Fruit fly (Drosophila melanogaster) whole organism, embryonic: Measurements from ENCODE around the gene Rab26.

Experiments
- Antp ChIP-seq: fragments of 200-800 bp; sonication (Bioruptor generic); optimal IDR thresholded peaks from 3 replicates; lab custom pipeline; 2016; ENCODE audit warnings: missing biosample characterization, missing genetic modification characterization
- Asciz ChIP-seq: fragments of 200-800 bp; sonication (Bioruptor generic); optimal IDR thresholded peaks from 2 replicates; lab custom pipeline; 2017; ENCODE audit warnings: missing biosample characterization, mild to moderate bottlenecking, missing genetic modification characterization, missing genetic modification reagents
- CG12071 ChIP-seq: fragments of 200-800 bp; sonication (Bioruptor generic); optimal IDR thresholded peaks from 3 replicates; lab custom pipeline; 2018; ENCODE audit warnings: missing biosample characterization, mild to moderate bottlenecking, missing genetic modification characterization
- CG12942 ChIP-seq: fragments of 200-800 bp; sonication (Bioruptor generic); optimal IDR thresholded peaks from 3 replicates; lab custom pipeline; 2016; ENCODE audit warnings: missing biosample characterization, missing genetic modification characterization
- CG16815 ChIP-seq: fragments of 200-800 bp; sonication (Bioruptor generic); optimal IDR thresholded peaks from 3 replicates; lab custom pipeline; 2017; ENCODE audit warnings: missing biosample characterization, mild to moderate bottlenecking, missing genetic modification characterization
- CG17612 ChIP-seq: fragments of 200-800 bp; sonication (Bioruptor generic); IDR thresholded peaks from 2 replicates; pipeline ENCODE4 v1.3.6; 2022; ENCODE audit warnings: missing biosample characterization, missing genetic modification characterization
- CG2875 ChIP-seq: fragments of 200-800 bp; sonication (Bioruptor generic); optimal IDR thresholded peaks from 2 replicates; lab custom pipeline; 2017; ENCODE audit warnings: missing biosample characterization, mild to moderate bottlenecking, missing genetic modification characterization, missing genetic modification reagents
- CG31388 ChIP-seq: fragments of 200-800 bp; sonication (Bioruptor generic); optimal IDR thresholded peaks from 2 replicates; lab custom pipeline; 2016; ENCODE audit warnings: missing biosample characterization, missing genetic modification characterization
- CG3163 ChIP-seq: fragments of 200-800 bp; sonication (Bioruptor generic); optimal IDR thresholded peaks from 3 replicates; lab custom pipeline; 2016; ENCODE audit warnings: missing biosample characterization, missing genetic modification characterization
- CG4282 ChIP-seq: fragments of 200-800 bp; sonication (Bioruptor generic); optimal IDR thresholded peaks from 2 replicates; lab custom pipeline; 2016; ENCODE audit warnings: missing biosample characterization, missing genetic modification characterization
- CG4424 ChIP-seq: fragments of 200-800 bp; sonication (Bioruptor generic); optimal IDR thresholded peaks from 3 replicates; lab custom pipeline; 2016; ENCODE audit warnings: missing biosample characterization, missing genetic modification characterization
- CG4617 ChIP-seq: fragments of 200-800 bp; sonication (Bioruptor generic); optimal IDR thresholded peaks from 3 replicates; lab custom pipeline; 2016; ENCODE audit warnings: missing biosample characterization, missing genetic modification characterization, borderline replicate concordance
- CG4707 ChIP-seq: fragments of 200-800 bp; sonication (Bioruptor generic); optimal IDR thresholded peaks from 2 replicates; lab custom pipeline; 2018; ENCODE audit warnings: missing biosample characterization, mild to moderate bottlenecking, missing genetic modification characterization, moderate library complexity
- CG7556 ChIP-seq: fragments of 200-800 bp; sonication (Bioruptor generic); optimal IDR thresholded peaks from 2 replicates; lab custom pipeline; 2017; ENCODE audit warnings: missing biosample characterization, mild to moderate bottlenecking, missing genetic modification characterization
- CG9727 ChIP-seq: fragments of 200-800 bp; sonication (Bioruptor generic); optimal IDR thresholded peaks from 3 replicates; lab custom pipeline; 2017; ENCODE audit warnings: missing biosample characterization, mild to moderate bottlenecking, missing genetic modification characterization
- CG9797 ChIP-seq: fragments of 200-800 bp; sonication (Bioruptor generic); optimal IDR thresholded peaks from 3 replicates; lab custom pipeline; 2018; ENCODE audit warnings: missing biosample characterization, mild to moderate bottlenecking, missing genetic modification characterization
- Camta ChIP-seq: fragments of 200-800 bp; sonication (Bioruptor generic); optimal IDR thresholded peaks from 2 replicates; lab custom pipeline; 2016; ENCODE audit warnings: missing biosample characterization, missing genetic modification characterization
- Fer2 ChIP-seq: fragments of 200-800 bp; sonication (Bioruptor generic); optimal IDR thresholded peaks from 2 replicates; lab custom pipeline; 2018; ENCODE audit warnings: missing biosample characterization, mild to moderate bottlenecking, missing genetic modification characterization, moderate library complexity
- HmgZ ChIP-seq: fragments of 200-800 bp; sonication (Bioruptor generic); optimal IDR thresholded peaks from 2 replicates; lab custom pipeline; 2018; ENCODE audit warnings: missing biosample characterization, mild to moderate bottlenecking, missing genetic modification characterization
- Lhr ChIP-seq: fragments of 200-800 bp; sonication (Bioruptor generic); optimal IDR thresholded peaks from 3 replicates; lab custom pipeline; 2017; ENCODE audit warnings: mild to moderate bottlenecking, missing biosample characterization, missing genetic modification reagents, missing genetic modification characterization
- Mad ChIP-seq: fragments of 200-800 bp; sonication (Bioruptor generic); optimal IDR thresholded peaks from 2 replicates; lab custom pipeline; 2016; ENCODE audit warnings: missing biosample characterization, missing genetic modification characterization
- Meics ChIP-seq: fragments of 200-800 bp; sonication (Bioruptor generic); optimal IDR thresholded peaks from 2 replicates; lab custom pipeline; 2017; ENCODE audit warnings: missing biosample characterization, mild to moderate bottlenecking, missing genetic modification characterization
- NC2α ChIP-seq: fragments of 200-800 bp; sonication (Bioruptor generic); optimal IDR thresholded peaks from 2 replicates; lab custom pipeline; 2016; ENCODE audit warnings: missing biosample characterization, missing genetic modification characterization
- Poxn ChIP-seq: fragments of 200-800 bp; sonication (Bioruptor generic); IDR thresholded peaks from 2 replicates; pipeline ENCODE4 v1.3.6; 2022; ENCODE audit warnings: missing biosample characterization, missing genetic modification characterization
- Xrp1 ChIP-seq: fragments of 200-800 bp; sonication (Bioruptor generic); IDR thresholded peaks from 2 replicates; pipeline ENCODE4 v1.3.6; 2022; ENCODE audit warnings: missing biosample characterization, missing genetic modification characterization
- bab2 ChIP-seq: fragments of 200-800 bp; sonication (Bioruptor generic); optimal IDR thresholded peaks from 2 replicates; lab custom pipeline; 2016; ENCODE audit warnings: missing biosample characterization, missing genetic modification characterization
- caup ChIP-seq: fragments of 200-800 bp; sonication (Bioruptor generic); optimal IDR thresholded peaks from 3 replicates; lab custom pipeline; 2017; ENCODE audit warnings: missing biosample characterization, mild to moderate bottlenecking, missing genetic modification characterization, moderate library complexity; ENCODE audit not compliant: severe bottlenecking
- crol ChIP-seq: fragments of 200-800 bp; sonication (Bioruptor generic); IDR thresholded peaks from 2 replicates; pipeline ENCODE4 v1.3.6; 2022; ENCODE audit warnings: missing biosample characterization, missing genetic modification characterization
- dimm ChIP-seq: fragments of 200-800 bp; sonication (Bioruptor generic); IDR thresholded peaks from 2 replicates; pipeline ENCODE4 v1.3.6; 2022; ENCODE audit warnings: missing biosample characterization, missing genetic modification characterization
- fd96Cb ChIP-seq: fragments of 200-800 bp; sonication (Bioruptor generic); optimal IDR thresholded peaks from 2 replicates; lab custom pipeline; 2018; ENCODE audit warnings: missing biosample characterization, mild to moderate bottlenecking, missing genetic modification characterization, moderate library complexity
- ftz-f1 ChIP-seq: fragments of 200-800 bp; sonication (Bioruptor generic); optimal IDR thresholded peaks from 2 replicates; lab custom pipeline; 2016; ENCODE audit warnings: missing biosample characterization, missing genetic modification characterization
- gcm ChIP-seq: fragments of 200-800 bp; sonication (Bioruptor generic); optimal IDR thresholded peaks from 2 replicates; lab custom pipeline; 2019; ENCODE audit warnings: missing biosample characterization, mild to moderate bottlenecking, missing genetic modification characterization, moderate library complexity
- gt ChIP-seq: fragments of 200-800 bp; sonication (Bioruptor generic); IDR thresholded peaks from 2 replicates; pipeline ENCODE4 v1.3.6; 2022; ENCODE audit warnings: missing biosample characterization, missing genetic modification characterization
- mld ChIP-seq: fragments of 200-800 bp; sonication (Bioruptor generic); IDR thresholded peaks from 3 replicates; pipeline ENCODE4 v1.3.6; 2022; ENCODE audit warnings: missing biosample characterization, missing genetic modification characterization; ENCODE audit not compliant: partially characterized antibody
- org-1 ChIP-seq: fragments of 200-800 bp; sonication (Bioruptor generic); optimal IDR thresholded peaks from 2 replicates; lab custom pipeline; 2017; ENCODE audit warnings: missing biosample characterization, missing genetic modification characterization
- pita ChIP-seq: fragments of 200-800 bp; sonication (Bioruptor generic); optimal IDR thresholded peaks from 2 replicates; lab custom pipeline; 2017; ENCODE audit warnings: missing biosample characterization, mild to moderate bottlenecking, missing genetic modification characterization
- sisA ChIP-seq: fragments of 200-800 bp; sonication (Bioruptor generic); IDR thresholded peaks from 2 replicates; pipeline ENCODE4 v1.3.6; 2022; ENCODE audit warnings: missing biosample characterization, missing genetic modification characterization
- slou ChIP-seq: fragments of 200-800 bp; sonication (Bioruptor generic); optimal IDR thresholded peaks from 3 replicates; lab custom pipeline; 2016; ENCODE audit warnings: missing biosample characterization, missing genetic modification characterization
- tin ChIP-seq: fragments of 200-800 bp; sonication (Bioruptor generic); optimal IDR thresholded peaks from 3 replicates; lab custom pipeline; 2016; ENCODE audit warnings: missing biosample characterization, missing genetic modification characterization
- tio ChIP-seq: fragments of 200-800 bp; sonication (Bioruptor generic); optimal IDR thresholded peaks from 2 replicates; lab custom pipeline; 2017; ENCODE audit warnings: missing biosample characterization, missing genetic modification characterization, inconsistent platforms
- tll ChIP-seq, 2 experiments: fragments of 200-800 bp in 1 of 2; fragments of >200 bp in 1 of 2; sonication (Bioruptor generic) in 1 of 2; optimal IDR thresholded peaks; 2 replicates each; lab custom pipeline; 2017 to 2019; ENCODE audit warnings: missing biosample characterization in 2 of 2, missing genetic modification characterization in 2 of 2, mild to moderate bottlenecking in 1 of 2, moderate library complexity in 1 of 2
- trem ChIP-seq: fragments of 200-800 bp; optimal IDR thresholded peaks from 3 replicates; lab custom pipeline; 2019; ENCODE audit warnings: missing biosample characterization, mild to moderate bottlenecking, missing genetic modification characterization, moderate library complexity
- twi ChIP-seq: fragments of 200-800 bp; optimal IDR thresholded peaks from 2 replicates; lab custom pipeline; 2019; ENCODE audit warnings: missing biosample characterization, mild to moderate bottlenecking, missing genetic modification characterization, moderate library complexity
- unc-4 ChIP-seq: fragments of 200-800 bp; sonication (Bioruptor generic); IDR thresholded peaks from 2 replicates; pipeline ENCODE4 v1.3.6; 2022; ENCODE audit warnings: missing biosample characterization, missing genetic modification characterization; ENCODE audit not compliant: partially characterized antibody
- zf30C ChIP-seq: fragments of 200-800 bp; sonication (Bioruptor generic); optimal IDR thresholded peaks from 3 replicates; lab custom pipeline; 2018; ENCODE audit warnings: missing biosample characterization, mild to moderate bottlenecking, missing genetic modification characterization

Rab26 gene

DNA sequence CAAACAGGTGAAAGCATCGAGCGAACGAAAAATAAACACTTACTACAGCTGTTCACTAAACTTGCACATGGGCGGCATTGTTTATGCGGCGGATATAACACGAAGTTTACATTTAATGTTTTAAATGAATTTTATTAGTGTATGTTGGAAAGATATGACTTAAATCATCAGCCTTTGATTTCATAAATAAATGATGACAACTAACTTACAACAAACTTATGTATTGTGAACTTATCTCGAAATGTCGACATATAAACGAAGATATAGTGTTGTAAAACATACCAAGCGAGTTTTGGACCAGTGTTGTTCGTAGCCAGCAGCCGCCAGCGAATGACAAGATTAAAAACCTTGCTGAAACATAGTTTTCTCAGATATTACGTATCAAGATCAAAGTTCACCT, 14.2 kb upstream of the Rab26 start, which contains the start of the genes CG11309 and CG7632 (continued):
- TF ChIP-seq gcm (GFP tag; lab: Kevin White, UChicago) (peak; percentile 100), crol (GFP tag; lab: Robert Waterston, UW) (peak; percentile 71), CG4424 (GFP tag; lab: Kevin White, UChicago) (peak; percentile 99), HmgZ (peak; percentile 100), Camta (peak; percentile 99), dimm (GFP tag; lab: Robert Waterston, UW) (peak; percentile 93), tll (GFP tag; optimal IDR thresholded peaks at IDR 0.05; lab: Kevin White, UChicago) (peak in 1 of 2 experiments; percentile 86), ftz-f1 (peak; percentile 93), Antp (peak; percentile 97), CG16815 (GFP tag; lab: Kevin White, UChicago) (peak; percentile 92), CG4707 (GFP tag; lab: Kevin White, UChicago) (peak; percentile 98), pita (no peak), CG3163 (GFP tag; lab: Kevin White, UChicago) (peak; percentile 90), Xrp1 (GFP tag; lab: Robert Waterston, UW) (peak; percentile 99), gt (GFP tag; lab: Robert Waterston, UW) (peak; percentile 94), slou (GFP tag; lab: Kevin White, UChicago) (peak; percentile 96), CG12071 (GFP tag; lab: Kevin White, UChicago) (peak; percentile 100), CG4617 (GFP tag; lab: Kevin White, UChicago) (peak; percentile 98), CG31388 (GFP tag; lab: Kevin White, UChicago) (peak; percentile 95), Poxn (GFP tag; lab: Robert Waterston, UW) (peak; percentile 84), tin (GFP tag; lab: Kevin White, UChicago) (peak; percentile 99), bab2 (peak; percentile 98), Lhr (GFP tag; lab: Kevin White, UChicago) (peak; percentile 98), unc-4 (GFP tag; lab: Robert Waterston, UW) (peak; percentile 49; the same call in 1 of the 2 replicates), CG2875 (GFP tag; lab: Kevin White, UChicago) (peak; percentile 99), Meics (GFP tag; lab: Kevin White, UChicago) (peak; percentile 99), fd96Cb (tag; lab: Kevin White, UChicago) (peak; percentile 99), NC2α (GFP tag; lab: Kevin White, UChicago) (peak; percentile 98), trem (tag; lab: Kevin White, UChicago) (peak; percentile 98), tio (GFP tag; lab: Kevin White, UChicago) (peak; percentile 94), twi (tag; lab: Kevin White, UChicago) (peak; percentile 99), CG7556 (peak; percentile 99), caup (GFP tag; lab: Kevin White, UChicago) (peak; percentile 99), org-1 (GFP tag; lab: Kevin White, UChicago) (peak; percentile 99), mld (GFP tag; lab: Robert Waterston, UW) (no peak), sisA (GFP tag; lab: Robert Waterston, UW) (peak; percentile 92), zf30C (GFP tag; lab: Kevin White, UChicago) (peak; percentile 79), Mad (peak; percentile 98), CG12942 (GFP tag; lab: Kevin White, UChicago) (peak; percentile 98), CG9797 (GFP tag; lab: Kevin White, UChicago) (peak; percentile 74), CG17612 (GFP tag; lab: Robert Waterston, UW) (peak; percentile 93), Asciz (peak; percentile 100), Fer2 (tag; lab: Kevin White, UChicago) (peak; percentile 99), CG4282 (GFP tag; lab: Kevin White, UChicago) (peak; percentile 96), CG9727 (peak; percentile 100)
